Fruit fly (Drosophila melanogaster) Kc167 (cell line): ENCODE data around the gene Rab8.

ENCODE experiments used
- h ChIP-seq: fragments of >200 bp; optimal IDR thresholded peaks from 3 replicates; lab custom pipeline; 2018; ENCODE audit warnings: missing external identifiers
- psq ChIP-seq: fragments of >200 bp; optimal IDR thresholded peaks from 2 replicates; lab custom pipeline; 2017; ENCODE audit warnings: missing external identifiers

DNA sequence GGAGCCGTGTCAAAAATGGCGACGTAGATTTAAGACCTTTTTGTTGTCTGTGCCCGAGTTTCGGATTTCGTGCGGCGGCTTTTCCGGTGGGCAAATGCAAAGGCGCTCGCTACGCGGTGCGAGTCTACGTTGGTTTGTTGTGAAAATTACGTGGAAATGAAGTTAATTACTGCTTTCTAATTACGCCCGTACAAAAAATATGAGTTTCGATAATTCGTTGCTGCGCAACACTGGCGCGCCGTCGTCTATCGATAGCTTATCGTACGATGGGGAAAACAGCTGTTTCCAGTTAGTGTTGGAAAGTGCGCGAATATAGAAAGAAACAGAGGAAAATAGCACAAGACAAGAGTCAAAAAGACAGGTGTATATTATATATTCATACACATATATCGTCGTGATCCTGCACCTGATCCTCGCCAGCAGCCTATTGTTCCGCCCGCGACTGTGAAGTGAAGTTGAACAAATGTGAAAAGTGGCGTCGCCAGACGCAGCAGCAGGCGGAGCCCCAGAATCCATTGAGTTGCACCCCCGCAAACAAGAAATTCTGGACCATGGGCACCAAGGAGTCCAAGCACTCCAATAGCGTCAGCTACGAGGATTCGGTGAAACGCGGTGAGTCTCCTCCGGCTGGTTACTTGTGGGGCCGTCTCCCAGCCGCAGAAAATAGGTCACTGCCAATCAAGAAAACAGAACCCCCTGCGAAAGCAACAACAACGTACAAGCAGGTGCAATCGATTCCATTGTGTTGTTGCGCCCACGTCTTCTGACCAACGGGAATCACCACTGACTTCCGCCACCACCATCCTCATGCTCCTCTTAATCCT lies at the start of gene Rab8, which contains the start of gene Usp32:
- TF ChIP-seq h (lab: Kevin White, UChicago) = no peak
- no peak for TF ChIP-seq psq (lab: Kevin White, UChicago)
